Worm (Caenorhabditis elegans) whole organism, L1 larva: ENCODE data around the gene F25H8.2.

Experiments
- ama-1 ChIP-seq: fragments of 150-350 bp; optimal IDR thresholded peaks from 2 replicates; lab custom pipeline; 2014
- blmp-1 ChIP-seq: fragments of 150-350 bp; optimal IDR thresholded peaks from 2 replicates; lab custom pipeline; 2014; ENCODE audit warnings: missing biosample characterization, missing genetic modification characterization
- ceh-82 ChIP-seq, 3 experiments: fragments of 150-350 bp in 1 of 3; sonication (generic microtip) in 2 of 3; optimal IDR thresholded peaks; 2 replicates each; lab custom pipeline; 2014 to 2017; ENCODE audit warnings: missing biosample characterization in 3 of 3, missing genetic modification characterization in 3 of 3
- egl-27 ChIP-seq, 2 experiments: fragments of 150-350 bp in 1 of 2; sonication (generic microtip); optimal IDR thresholded peaks; 3 replicates each; lab custom pipeline; 2017 to 2018; ENCODE audit warnings: missing biosample characterization in 2 of 2, missing genetic modification characterization in 2 of 2, missing genetic modification reagents in 2 of 2
- fkh-10 ChIP-seq: sonication (generic microtip); optimal IDR thresholded peaks from 2 replicates; lab custom pipeline; 2017; ENCODE audit warnings: missing biosample characterization, missing genetic modification reagents, missing genetic modification characterization
- fkh-4 ChIP-seq: sonication (generic microtip); optimal IDR thresholded peaks from 2 replicates; lab custom pipeline; 2016; ENCODE audit warnings: missing compliant biosample characterization, missing genetic modification characterization, borderline replicate concordance
- lin-14 ChIP-seq: fragments of 200-800 bp; sonication (Bioruptor generic); optimal IDR thresholded peaks from 2 replicates; lab custom pipeline; 2018; ENCODE audit warnings: mild to moderate bottlenecking, missing genetic modification characterization, moderate library complexity, missing compliant biosample characterization
- nhr-237 ChIP-seq: fragments of 150-350 bp; optimal IDR thresholded peaks from 2 replicates; lab custom pipeline; 2014; ENCODE audit warnings: missing biosample characterization, missing genetic modification characterization
- nhr-76 ChIP-seq: sonication (generic microtip); optimal IDR thresholded peaks from 2 replicates; lab custom pipeline; 2017; ENCODE audit warnings: missing biosample characterization, missing genetic modification characterization
- nhr-77 ChIP-seq: fragments of 150-350 bp; optimal IDR thresholded peaks from 2 replicates; lab custom pipeline; 2014; ENCODE audit warnings: missing biosample characterization, missing genetic modification characterization
- nhr-85 ChIP-seq: sonication (generic microtip); peaks from one replicate; lab custom pipeline; 2016; ENCODE audit warnings: missing genetic modification characterization, inconsistent platforms, missing compliant biosample characterization
- unc-62 ChIP-seq: fragments of 150-350 bp; optimal IDR thresholded peaks from 2 replicates; lab custom pipeline; 2014; ENCODE audit warnings: missing biosample characterization, missing genetic modification reagents, missing genetic modification characterization
- unc-86 ChIP-seq: sonication (generic microtip); optimal IDR thresholded peaks from 2 replicates; lab custom pipeline; 2016; ENCODE audit warnings: missing genetic modification characterization, missing compliant biosample characterization
- ztf-4 ChIP-seq: fragments of 150-350 bp; optimal IDR thresholded peaks from 2 replicates; lab custom pipeline; 2014; ENCODE audit warnings: missing biosample characterization, missing genetic modification characterization

ce11 chrIV:9933580-9933979 lies 1.5 kb downstream of the F25H8.2 start, which contains the start of gene spe-29:
- no peak for TF ChIP-seq fkh-10
- no peak for TF ChIP-seq nhr-237
- TF ChIP-seq ztf-4 (tag; lab: Kevin White, UChicago) = no peak
- TF ChIP-seq nhr-85 = no peak
- no peak for TF ChIP-seq ceh-82 (tag; optimal IDR thresholded peaks at IDR 0.05; lab: Kevin White, UChicago)
- no peak for TF ChIP-seq nhr-77 (tag; lab: Kevin White, UChicago)
- TF ChIP-seq fkh-4 (tag; lab: Kevin White, UChicago) = no peak
- no peak for TF ChIP-seq egl-27 (tag; optimal IDR thresholded peaks at IDR 0.05; lab: Kevin White, UChicago)
- no peak for TF ChIP-seq unc-62 (GFP tag; lab: Kevin White, UChicago)
- TF ChIP-seq nhr-76 (tag; lab: Kevin White, UChicago) = no peak
- TF ChIP-seq unc-86 (tag; lab: Kevin White, UChicago) = no peak
- no peak for TF ChIP-seq lin-14
- TF ChIP-seq blmp-1 (tag; lab: Kevin White, UChicago) = no peak
- TF ChIP-seq ama-1 (lab: Kevin White, UChicago) = no peak
